Fruit fly (Drosophila melanogaster) whole organism, embryonic: Measurements from ENCODE around the gene CG13075.

Source experiments
- CG1024 ChIP-seq: fragments of 200-800 bp; sonication (Bioruptor generic); IDR thresholded peaks from 2 replicates; pipeline ENCODE4 v1.3.6; 2022; ENCODE audit warnings: missing biosample characterization, missing genetic modification characterization
- CG17359 ChIP-seq: fragments of 200-800 bp; sonication (Bioruptor generic); optimal IDR thresholded peaks from 3 replicates; lab custom pipeline; 2018; ENCODE audit warnings: missing biosample characterization, mild to moderate bottlenecking, missing genetic modification characterization, moderate library complexity
- CG8924 ChIP-seq: fragments of 200-800 bp; optimal IDR thresholded peaks from 3 replicates; lab custom pipeline; 2019; ENCODE audit warnings: missing biosample characterization, mild to moderate bottlenecking, missing genetic modification characterization, moderate library complexity
- slbo ChIP-seq: fragments of 200-800 bp; sonication (Bioruptor generic); IDR thresholded peaks from 2 replicates; pipeline ENCODE4 v1.3.6; 2022; ENCODE audit warnings: missing biosample characterization, missing genetic modification characterization

dm6 chr3L:16128481-16128972 is 44.7 kb downstream of the CG13075 start, which contains the start of gene Pgm1:
- TF ChIP-seq CG17359 (tag; lab: Kevin White, UChicago): peak; percentile 75
- peak; percentile 79 for TF ChIP-seq CG8924 (tag; lab: Kevin White, UChicago)
- peak; percentile 46; the same call in 1 of the 2 replicates for TF ChIP-seq CG1024 (GFP tag; lab: Robert Waterston, UW)
- peak; percentile 82 for TF ChIP-seq slbo (GFP tag; lab: Robert Waterston, UW)
